Worm (Caenorhabditis elegans): ENCODE data around the gene M70.3.

Gene M70.3

ce11 chrIV:2284462-2285047, 42.3 kb upstream of the M70.3 start (continued):
- TF ChIP-seq mab-9 (GFP tag; IDR thresholded peaks at IDR 0.05): no peak
- TF ChIP-seq nhr-71 (tag; optimal IDR thresholded peaks at IDR 0.05): no peak
- no peak for TF ChIP-seq nhr-76 (tag; optimal IDR thresholded peaks at IDR 0.05)
- TF ChIP-seq ama-1 (optimal IDR thresholded peaks at IDR 0.05): no peak
- peak in 1 of 6 experiments; percentile 62 for TF ChIP-seq elt-3 (tag; optimal IDR thresholded peaks at IDR 0.05)
- TF ChIP-seq fkh-10 (GFP tag; optimal IDR thresholded peaks at IDR 0.05): no peak
- TF ChIP-seq jun-1 (tag; optimal IDR thresholded peaks at IDR 0.05): no peak
- TF ChIP-seq nhr-90 (tag; optimal IDR thresholded peaks at IDR 0.05; ENCODE audit: poor library complexity): no peak
- TF ChIP-seq nhr-28 (tag; optimal IDR thresholded peaks at IDR 0.05): no peak

ce11 chrIV:2281353-2281976, 39.2 kb upstream of the M70.3 start:
- TF ChIP-seq nhr-71 (tag; optimal IDR thresholded peaks at IDR 0.05) (peak; percentile 71), ceh-90 (tag; optimal IDR thresholded peaks at IDR 0.05) (no peak), snpc-4 (tag; optimal IDR thresholded peaks at IDR 0.05) (no peak), alr-1 (tag; optimal IDR thresholded peaks at IDR 0.05; ENCODE audit: borderline replicate concordance) (no peak), C16A3.4 (tag; optimal IDR thresholded peaks at IDR 0.05) (peak; percentile 20), pax-3 (tag; optimal IDR thresholded peaks at IDR 0.05) (no peak), elt-2 (tag; optimal IDR thresholded peaks at IDR 0.05) (peak; percentile 59), elt-3 (tag; optimal IDR thresholded peaks at IDR 0.05) (peak in 4 of 6 experiments; percentile 17 to 90 (median 80)), zip-4 (GFP tag; optimal IDR thresholded peaks at IDR 0.05) (no peak), tbx-2 (tag; optimal IDR thresholded peaks at IDR 0.05) (peak; percentile 63), nhr-19 (GFP tag; conservative IDR thresholded peaks at IDR 0.05) (peak; percentile 33), lin-13 (GFP tag; optimal IDR thresholded peaks at IDR 0.05) (no peak), unc-62 (GFP tag; optimal IDR thresholded peaks at IDR 0.05) (no peak), mef-2 (tag; optimal IDR thresholded peaks at IDR 0.05) (no peak), efl-1 (optimal IDR thresholded peaks at IDR 0.05) (peak; percentile 3 to 11), efl-1 (GFP tag; optimal IDR thresholded peaks at IDR 0.05 in 1 of 2) (peak in 1 of 2 experiments; percentile 95), vab-15 (tag; optimal IDR thresholded peaks at IDR 0.05) (peak; percentile 35), nhr-20 (tag; optimal IDR thresholded peaks at IDR 0.05) (peak; percentile 74), F16B12.6 (tag; optimal IDR thresholded peaks at IDR 0.05) (no peak), nhr-47 (tag; optimal IDR thresholded peaks at IDR 0.05) (peak; percentile 32), ceh-82 (tag; optimal IDR thresholded peaks at IDR 0.05) (no peak), pqm-1 (tag; optimal IDR thresholded peaks at IDR 0.05) (no peak), jun-1 (tag; optimal IDR thresholded peaks at IDR 0.05) (no peak), irx-1 (tag; optimal IDR thresholded peaks at IDR 0.05) (no peak), mab-9 (GFP tag; IDR thresholded peaks at IDR 0.05) (no peak), nhr-84 (tag; optimal IDR thresholded peaks at IDR 0.05) (no peak), ceh-88 (GFP tag; IDR thresholded peaks at IDR 0.05) (no peak), ceh-8 (GFP tag; optimal IDR thresholded peaks at IDR 0.05) (no peak), lin-35 (GFP tag; optimal IDR thresholded peaks at IDR 0.05) (peak; percentile 7 to 82), unc-86 (tag; optimal IDR thresholded peaks at IDR 0.05) (no peak), grh-1 (GFP tag; IDR thresholded peaks at IDR 0.05) (peak; percentile 82), mep-1 (tag; optimal IDR thresholded peaks at IDR 0.05) (peak; percentile 23), skn-1 (tag; optimal IDR thresholded peaks at IDR 0.05) (peak; percentile 5), nhr-85 (tag) (peak; percentile 82), egl-13 (tag; optimal IDR thresholded peaks at IDR 0.05) (no peak), lin-15B (tag; optimal IDR thresholded peaks at IDR 0.05) (no peak), nhr-90 (tag; optimal IDR thresholded peaks at IDR 0.05; ENCODE audit: poor library complexity) (peak; percentile 78), lin-14 (GFP tag; optimal IDR thresholded peaks at IDR 0.05) (peak; percentile 60), ceh-63 (GFP tag; optimal IDR thresholded peaks at IDR 0.05) (no peak), lsy-2 (tag; optimal IDR thresholded peaks at IDR 0.05) (peak in 1 of 2 experiments; percentile 58), blmp-1 (tag; optimal IDR thresholded peaks at IDR 0.05) (peak; percentile 78), ztf-4 (tag; optimal IDR thresholded peaks at IDR 0.05) (peak; percentile 49), nhr-12 (tag; optimal IDR thresholded peaks at IDR 0.05) (no peak), Y116A8C.19 (tag; optimal IDR thresholded peaks at IDR 0.05; ENCODE audit: borderline replicate concordance) (no peak), fos-1 (tag; optimal IDR thresholded peaks at IDR 0.05) (no peak), aly-2 (tag; optimal IDR thresholded peaks at IDR 0.05) (no peak), ama-1 (optimal IDR thresholded peaks at IDR 0.05) (peak; percentile 62)
